Fruit fly (Drosophila melanogaster) whole organism, embryonic: ENCODE data around the gene CG14230.
A peak's percentile ranks its signal among the peaks of the same experiment; 100 is the strongest.

Experiments used
- ATbp ChIP-seq: fragments of 200-800 bp; sonication (Bioruptor generic); optimal IDR thresholded peaks from 2 replicates; lab custom pipeline; 2017; ENCODE audit warnings: missing biosample characterization, mild to moderate bottlenecking, missing genetic modification characterization, missing genetic modification reagents
- Asciz ChIP-seq: fragments of 200-800 bp; sonication (Bioruptor generic); optimal IDR thresholded peaks from 2 replicates; lab custom pipeline; 2017; ENCODE audit warnings: missing biosample characterization, mild to moderate bottlenecking, missing genetic modification characterization, missing genetic modification reagents
- Blimp-1 ChIP-seq: fragments of 200-800 bp; sonication (Bioruptor generic); optimal IDR thresholded peaks from 3 replicates; lab custom pipeline; 2018; ENCODE audit warnings: missing biosample characterization, missing genetic modification characterization, mild to moderate bottlenecking, moderate library complexity, missing genetic modification reagents
- CG10543 ChIP-seq: fragments of 200-800 bp; sonication (Bioruptor generic); optimal IDR thresholded peaks from 3 replicates; lab custom pipeline; 2017; ENCODE audit warnings: missing biosample characterization, mild to moderate bottlenecking, missing genetic modification characterization, moderate library complexity
- CG10959 ChIP-seq: fragments of 200-800 bp; sonication (Bioruptor generic); IDR thresholded peaks from 2 replicates; pipeline ENCODE4 v1.3.6; 2022; ENCODE audit warnings: missing biosample characterization, missing genetic modification characterization
- CG12104 ChIP-seq: fragments of 200-800 bp; sonication (Bioruptor generic); optimal IDR thresholded peaks from 3 replicates; lab custom pipeline; 2016; ENCODE audit warnings: missing biosample characterization, missing genetic modification characterization
- CG13894 ChIP-seq: fragments of 200-800 bp; sonication (Bioruptor generic); optimal IDR thresholded peaks from 3 replicates; lab custom pipeline; 2018; ENCODE audit warnings: missing biosample characterization, mild to moderate bottlenecking, missing genetic modification characterization, moderate library complexity
- CG14667 ChIP-seq: fragments of 200-800 bp; sonication (Bioruptor generic); IDR thresholded peaks from 2 replicates; pipeline ENCODE4 v1.3.6; 2022; ENCODE audit warnings: missing biosample characterization, missing genetic modification characterization
- CG15696 ChIP-seq: fragments of 200-800 bp; sonication (Bioruptor generic); optimal IDR thresholded peaks from 2 replicates; lab custom pipeline; 2019; ENCODE audit warnings: missing biosample characterization, mild to moderate bottlenecking, missing genetic modification characterization, moderate library complexity
- CG16779 ChIP-seq: fragments of 200-800 bp; sonication (Bioruptor generic); IDR thresholded peaks from 2 replicates; pipeline ENCODE4 v1.3.6; 2022; ENCODE audit warnings: missing biosample characterization, missing genetic modification characterization
- CG17186 ChIP-seq: fragments of 200-800 bp; sonication (Bioruptor generic); optimal IDR thresholded peaks from 3 replicates; lab custom pipeline; 2017; ENCODE audit warnings: missing biosample characterization, missing genetic modification reagents, missing genetic modification characterization
- CG17361 ChIP-seq: fragments of 200-800 bp; sonication (Bioruptor generic); IDR thresholded peaks from 3 replicates; pipeline ENCODE4 v1.3.6; 2022; ENCODE audit warnings: missing biosample characterization, missing genetic modification characterization
- CG17612 ChIP-seq: fragments of 200-800 bp; sonication (Bioruptor generic); IDR thresholded peaks from 2 replicates; pipeline ENCODE4 v1.3.6; 2022; ENCODE audit warnings: missing biosample characterization, missing genetic modification characterization
- CG30431 ChIP-seq: fragments of 200-800 bp; sonication (Bioruptor generic); optimal IDR thresholded peaks from 2 replicates; lab custom pipeline; 2017; ENCODE audit warnings: missing biosample characterization, missing genetic modification characterization
- CG3065 ChIP-seq: fragments of 200-800 bp; sonication (Bioruptor generic); optimal IDR thresholded peaks from 2 replicates; lab custom pipeline; 2016; ENCODE audit warnings: missing biosample characterization, missing genetic modification characterization
- CG31388 ChIP-seq: fragments of 200-800 bp; sonication (Bioruptor generic); optimal IDR thresholded peaks from 2 replicates; lab custom pipeline; 2016; ENCODE audit warnings: missing biosample characterization, missing genetic modification characterization
- CG3726 ChIP-seq: fragments of 200-800 bp; sonication (Bioruptor generic); IDR thresholded peaks from 3 replicates; pipeline ENCODE4, ENCODE4 v1.3.6; 2022; ENCODE audit warnings: missing biosample characterization, missing genetic modification characterization
- CG3995 ChIP-seq: fragments of 200-800 bp; sonication (Bioruptor generic); optimal IDR thresholded peaks from 3 replicates; lab custom pipeline; 2016; ENCODE audit warnings: missing biosample characterization, missing genetic modification characterization
- CG4282 ChIP-seq: fragments of 200-800 bp; sonication (Bioruptor generic); optimal IDR thresholded peaks from 2 replicates; lab custom pipeline; 2016; ENCODE audit warnings: missing biosample characterization, missing genetic modification characterization
- CG4404 ChIP-seq: fragments of 200-800 bp; sonication (Bioruptor generic); IDR thresholded peaks from 2 replicates; pipeline ENCODE4 v1.3.6; 2022; ENCODE audit warnings: missing biosample characterization, missing genetic modification characterization
- CG5245 ChIP-seq: fragments of 200-800 bp; sonication (Bioruptor generic); optimal IDR thresholded peaks from 3 replicates; lab custom pipeline; 2016; ENCODE audit warnings: missing biosample characterization, missing genetic modification characterization
- CG8359 ChIP-seq: fragments of 200-800 bp; sonication (Bioruptor generic); optimal IDR thresholded peaks from 2 replicates; lab custom pipeline; 2017; ENCODE audit warnings: missing biosample characterization, mild to moderate bottlenecking, missing genetic modification characterization, borderline replicate concordance
- CG9932 ChIP-seq: fragments of 200-800 bp; sonication (Bioruptor generic); IDR thresholded peaks from 2 replicates; pipeline ENCODE4 v1.3.6; 2022; ENCODE audit warnings: missing biosample characterization, missing genetic modification characterization
- CrebB ChIP-seq: fragments of 200-800 bp; sonication (Bioruptor generic); optimal IDR thresholded peaks from 3 replicates; lab custom pipeline; 2018; ENCODE audit warnings: missing biosample characterization, mild to moderate bottlenecking, missing genetic modification characterization
- Dek ChIP-seq: fragments of 200-800 bp; sonication (Bioruptor generic); optimal IDR thresholded peaks from 3 replicates; lab custom pipeline; 2019; ENCODE audit warnings: missing biosample characterization, mild to moderate bottlenecking, missing genetic modification characterization, moderate library complexity
- Doc3 ChIP-seq: fragments of 200-800 bp; sonication (Bioruptor generic); IDR thresholded peaks from 3 replicates; pipeline ENCODE4 v1.3.6; 2022; ENCODE audit warnings: missing biosample characterization, missing genetic modification characterization; ENCODE audit not compliant: partially characterized antibody
- Drgx ChIP-seq: fragments of 200-800 bp; sonication (Bioruptor generic); IDR thresholded peaks from 2 replicates; pipeline ENCODE4 v1.3.6; 2022; ENCODE audit warnings: missing biosample characterization, missing genetic modification characterization
- Fer1 ChIP-seq: fragments of 200-800 bp; sonication (Bioruptor generic); optimal IDR thresholded peaks from 2 replicates; lab custom pipeline; 2017; ENCODE audit warnings: missing biosample characterization, mild to moderate bottlenecking, missing genetic modification characterization
- GATAe ChIP-seq: fragments of 200-800 bp; sonication (Bioruptor generic); conservative IDR thresholded peaks from 2 replicates; pipeline ENCODE4 v1.3.6; 2022; ENCODE audit warnings: missing biosample characterization, missing genetic modification characterization
- Hand ChIP-seq: fragments of 200-800 bp; sonication (Bioruptor generic); optimal IDR thresholded peaks from 2 replicates; lab custom pipeline; 2017; ENCODE audit warnings: mild to moderate bottlenecking, missing biosample characterization, missing genetic modification reagents, missing genetic modification characterization
- Hmr ChIP-seq: fragments of 200-800 bp; sonication (Bioruptor generic); optimal IDR thresholded peaks from 3 replicates; lab custom pipeline; 2017; ENCODE audit warnings: mild to moderate bottlenecking, missing biosample characterization, missing genetic modification reagents, missing genetic modification characterization
- Kr ChIP-seq: fragments of 200-800 bp; sonication (Bioruptor generic); optimal IDR thresholded peaks from 2 replicates; lab custom pipeline; 2017; ENCODE audit warnings: missing biosample characterization, mild to moderate bottlenecking, missing genetic modification characterization
- Med ChIP-seq: fragments of 200-800 bp; sonication (Bioruptor generic); peaks from one replicate; lab custom pipeline; 2016; ENCODE audit warnings: missing biosample characterization, missing genetic modification characterization, mild to moderate bottlenecking, inconsistent platforms, moderate library complexity
- TFAM ChIP-seq: fragments of 200-800 bp; sonication (Bioruptor generic); optimal IDR thresholded peaks from 2 replicates; lab custom pipeline; 2017; ENCODE audit warnings: missing biosample characterization, missing genetic modification characterization, inconsistent platforms
- Xrp1 ChIP-seq: fragments of 200-800 bp; sonication (Bioruptor generic); IDR thresholded peaks from 2 replicates; pipeline ENCODE4 v1.3.6; 2022; ENCODE audit warnings: missing biosample characterization, missing genetic modification characterization
- ab ChIP-seq: fragments of 200-800 bp; sonication (Bioruptor generic); optimal IDR thresholded peaks from 2 replicates; lab custom pipeline; 2016; ENCODE audit warnings: missing biosample characterization, missing genetic modification characterization
- cad ChIP-seq: fragments of >200 bp; optimal IDR thresholded peaks from 2 replicates; lab custom pipeline; 2017; ENCODE audit warnings: missing biosample characterization, missing genetic modification characterization
- crp ChIP-seq, 2 experiments: fragments of 200-800 bp; sonication (Bioruptor generic); optimal IDR thresholded peaks; 2 replicates in 1 of 2; 3 replicates in 1 of 2; lab custom pipeline; 2017; ENCODE audit warnings: missing biosample characterization in 2 of 2, missing genetic modification characterization in 2 of 2, mild to moderate bottlenecking in 1 of 2, moderate library complexity in 1 of 2
- da ChIP-seq: fragments of 200-800 bp; sonication (Bioruptor generic); optimal IDR thresholded peaks from 2 replicates; lab custom pipeline; 2016; ENCODE audit warnings: missing biosample characterization, missing genetic modification characterization
- dysf ChIP-seq: fragments of 200-800 bp; sonication (Bioruptor generic); IDR thresholded peaks from 3 replicates; pipeline ENCODE4 v1.3.6; 2022; ENCODE audit warnings: missing biosample characterization, missing genetic modification characterization
- fu2 ChIP-seq: fragments of 200-800 bp; sonication (Bioruptor generic); optimal IDR thresholded peaks from 2 replicates; lab custom pipeline; 2016; ENCODE audit warnings: missing biosample characterization, missing genetic modification characterization
- gcm2 ChIP-seq: fragments of 200-800 bp; sonication (Bioruptor generic); optimal IDR thresholded peaks from 2 replicates; lab custom pipeline; 2016; ENCODE audit warnings: missing biosample characterization, missing genetic modification characterization
- her ChIP-seq: fragments of 200-800 bp; sonication (Bioruptor generic); optimal IDR thresholded peaks from 2 replicates; lab custom pipeline; 2016; ENCODE audit warnings: missing biosample characterization, missing genetic modification characterization
- kay ChIP-seq: fragments of 200-800 bp; sonication (Bioruptor generic); optimal IDR thresholded peaks from 2 replicates; lab custom pipeline; 2016; ENCODE audit warnings: missing biosample characterization, missing genetic modification characterization
- nau ChIP-seq: fragments of 200-800 bp; sonication (Bioruptor generic); optimal IDR thresholded peaks from 3 replicates; lab custom pipeline; 2017; ENCODE audit warnings: missing biosample characterization, mild to moderate bottlenecking, missing genetic modification characterization, missing genetic modification reagents
- nerfin-2 ChIP-seq: fragments of 200-800 bp; sonication (Bioruptor generic); IDR thresholded peaks from 2 replicates; pipeline ENCODE4 v1.3.6; 2022; ENCODE audit warnings: missing biosample characterization, missing genetic modification characterization; ENCODE audit not compliant: partially characterized antibody
- salm ChIP-seq: fragments of 200-800 bp; sonication (Bioruptor generic); optimal IDR thresholded peaks from 2 replicates; lab custom pipeline; 2018; ENCODE audit warnings: missing biosample characterization, mild to moderate bottlenecking, missing genetic modification characterization
- so ChIP-seq: fragments of 200-800 bp; sonication (Bioruptor generic); IDR thresholded peaks from 3 replicates; pipeline ENCODE4 v1.3.6; 2022; ENCODE audit warnings: missing biosample characterization, missing genetic modification characterization
- tin ChIP-seq: fragments of 200-800 bp; sonication (Bioruptor generic); optimal IDR thresholded peaks from 3 replicates; lab custom pipeline; 2016; ENCODE audit warnings: missing biosample characterization, missing genetic modification characterization
- tup ChIP-seq: fragments of 200-800 bp; sonication (Bioruptor generic); optimal IDR thresholded peaks from 2 replicates; lab custom pipeline; 2016; ENCODE audit warnings: missing biosample characterization, mild to moderate bottlenecking, missing genetic modification characterization, moderate library complexity
- tx ChIP-seq: fragments of 200-800 bp; sonication (Bioruptor generic); optimal IDR thresholded peaks from 2 replicates; lab custom pipeline; 2016; ENCODE audit warnings: missing biosample characterization, missing genetic modification characterization

CG14230 gene

DNA sequence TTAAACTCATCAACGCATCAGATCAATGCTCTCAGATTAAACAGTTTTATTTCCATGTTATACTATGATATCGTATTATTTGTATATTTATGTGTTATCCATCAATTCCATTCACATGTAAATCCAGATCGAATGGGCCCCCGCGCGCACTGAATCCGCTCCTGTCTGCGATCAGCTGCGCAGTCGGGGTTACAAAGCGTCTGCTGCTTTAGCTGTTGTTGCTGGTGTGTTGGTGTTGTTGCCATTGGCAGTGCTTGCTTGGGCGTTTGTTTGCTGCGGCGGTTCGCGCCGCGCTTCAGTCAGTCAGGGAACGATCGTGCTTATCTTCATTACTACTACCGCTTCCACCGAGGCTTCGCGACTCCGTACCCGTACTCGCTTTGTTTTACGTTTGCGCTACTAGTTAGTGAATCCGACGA lies 37.0 kb upstream of the CG14230 start, which contains the start of gene Zw (continued):
- TF ChIP-seq Drgx (GFP tag; lab: Robert Waterston, UW) = peak; percentile 52
- peak; percentile 13; the same call in 1 of the 2 replicates for TF ChIP-seq GATAe (GFP tag; lab: Robert Waterston, UW)
- TF ChIP-seq Kr (GFP tag; lab: Kevin White, UChicago) = no peak
- no peak for TF ChIP-seq Hand
- TF ChIP-seq CG10543 = peak; percentile 68
- no peak for TF ChIP-seq gcm2
- peak; percentile 27 for TF ChIP-seq Hmr (GFP tag; lab: Kevin White, UChicago)
- peak; percentile 88 for TF ChIP-seq CG9932 (GFP tag; lab: Robert Waterston, UW)
- peak; percentile 6 for TF ChIP-seq ab (GFP tag; lab: Kevin White, UChicago)
- TF ChIP-seq CG17361 (GFP tag; lab: Robert Waterston, UW) = peak; percentile 53; the same call in 2 of the 3 replicates
- peak; percentile 56 for TF ChIP-seq tin (GFP tag; lab: Kevin White, UChicago)
- TF ChIP-seq crp (GFP tag; optimal IDR thresholded peaks at IDR 0.05; lab: Kevin White, UChicago) = peak in 1 of 2 experiments; percentile 70
- no peak for TF ChIP-seq Asciz (GFP tag; lab: Kevin White, UChicago)
- peak; percentile 50 for TF ChIP-seq CG4404
- TF ChIP-seq CG30431 (GFP tag; lab: Kevin White, UChicago) = peak; percentile 47
- no peak for TF ChIP-seq Blimp-1 (GFP tag; lab: Kevin White, UChicago)
- TF ChIP-seq CG3726 (GFP tag; lab: Robert Waterston, UW) = no peak
- no peak for TF ChIP-seq kay (GFP tag; lab: Kevin White, UChicago)
- no peak for TF ChIP-seq salm (tag; lab: Kevin White, UChicago)
- TF ChIP-seq CG3995 (GFP tag; lab: Kevin White, UChicago) = no peak
- TF ChIP-seq ATbp (GFP tag; lab: Kevin White, UChicago) = peak; percentile 7
- TF ChIP-seq Doc3 = no peak
- TF ChIP-seq TFAM (GFP tag; lab: Kevin White, UChicago) = no peak
- peak; percentile 51 for TF ChIP-seq CG15696 (tag; lab: Kevin White, UChicago)
- no peak for TF ChIP-seq CG31388 (GFP tag; lab: Kevin White, UChicago)
- TF ChIP-seq her (GFP tag; lab: Kevin White, UChicago) = no peak
- TF ChIP-seq CG8359 (GFP tag; lab: Kevin White, UChicago) = no peak
- TF ChIP-seq dysf (GFP tag; lab: Robert Waterston, UW) = peak; percentile 72
- TF ChIP-seq so (GFP tag; lab: Robert Waterston, UW) = 0 out of 3 replicates have a peak, but pooled peaks have one; percentile 37
- TF ChIP-seq CG12104 (GFP tag; lab: Kevin White, UChicago) = no peak
- 0 out of 2 replicates have a peak, but pooled peaks have one; percentile 36 for TF ChIP-seq CG10959 (GFP tag; lab: Robert Waterston, UW)
- TF ChIP-seq tup (GFP tag; lab: Kevin White, UChicago) = no peak
- TF ChIP-seq nerfin-2 (GFP tag; lab: Robert Waterston, UW) = no peak
- TF ChIP-seq CG4282 (GFP tag; lab: Kevin White, UChicago) = no peak
- TF ChIP-seq Xrp1 (GFP tag; lab: Robert Waterston, UW) = peak; percentile 66
- TF ChIP-seq CG3065 = no peak
- TF ChIP-seq CrebB (tag; lab: Kevin White, UChicago) = no peak
- peak; percentile 19 for TF ChIP-seq CG5245 (GFP tag; lab: Kevin White, UChicago)
- no peak for TF ChIP-seq Dek (tag; lab: Kevin White, UChicago)
- peak; percentile 30 for TF ChIP-seq fu2
- TF ChIP-seq CG17612 (GFP tag; lab: Robert Waterston, UW) = no peak
- no peak for TF ChIP-seq tx (GFP tag; lab: Kevin White, UChicago)
- TF ChIP-seq CG14667 = peak; percentile 62
- no peak for TF ChIP-seq Fer1 (GFP tag; lab: Kevin White, UChicago)
- no peak for TF ChIP-seq da (GFP tag; lab: Kevin White, UChicago)
- TF ChIP-seq Med (GFP tag; lab: Kevin White, UChicago) = peak; percentile 88
- no peak for TF ChIP-seq cad (GFP tag; lab: Kevin White, UChicago)
- TF ChIP-seq CG16779 (GFP tag; lab: Robert Waterston, UW) = no peak
- no peak for TF ChIP-seq CG17186
- TF ChIP-seq nau (GFP tag; lab: Kevin White, UChicago) = no peak
- no peak for TF ChIP-seq CG13894
